Fruit fly (Drosophila melanogaster): ENCODE results near the gene CG9692.

Gene CG9692

dm6 chr3L:16695076-16695847 is 9.5 kb upstream of the CG9692 start:
- TF ChIP-seq EcR (GFP tag; optimal IDR thresholded peaks at IDR 0.05) (peak; percentile 61), D1 (tag; optimal IDR thresholded peaks at IDR 0.05) (no peak)

DNA sequence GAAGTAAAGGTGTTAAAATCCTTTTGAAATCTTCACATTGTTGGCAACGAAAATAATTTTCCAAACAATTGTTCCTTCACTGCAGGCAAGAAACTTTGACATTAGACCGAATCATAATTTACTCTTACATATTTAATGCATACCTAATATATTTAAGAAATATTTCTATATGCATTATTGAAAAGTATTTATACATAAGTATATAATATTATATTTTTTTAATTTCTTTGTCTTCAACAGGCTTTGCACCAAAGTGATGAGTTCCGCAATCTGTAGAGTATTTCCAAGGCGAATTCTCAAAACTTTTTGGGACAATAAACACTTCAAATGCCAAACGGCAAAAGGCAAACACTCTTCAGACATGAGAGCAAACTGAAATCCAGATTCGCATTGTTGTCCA is 7.7 kb upstream of the CG9692 start:
- TF ChIP-seq CG8301 (tag; optimal IDR thresholded peaks at IDR 0.05) (peak; percentile 22), CG32121 (GFP tag; IDR thresholded peaks at IDR 0.05) (0 out of 2 replicates have a peak, but pooled peaks have one; percentile 39), CG10348 (GFP tag; IDR thresholded peaks at IDR 0.05) (no peak), CG13204 (GFP tag; optimal IDR thresholded peaks at IDR 0.05) (no peak), Ets98B (GFP tag; IDR thresholded peaks at IDR 0.05) (peak; percentile 40; the same call in 1 of the 2 replicates), Pif1A (GFP tag; optimal IDR thresholded peaks at IDR 0.05) (no peak), CG4496 (GFP tag; IDR thresholded peaks at IDR 0.05) (peak; percentile 23; the same call in 1 of the 3 replicates), CG17806 (tag; optimal IDR thresholded peaks at IDR 0.05) (peak; percentile 6), CG14655 (GFP tag; optimal IDR thresholded peaks at IDR 0.05) (peak; percentile 35), fd96Ca (GFP tag; IDR thresholded peaks at IDR 0.05) (0 out of 3 replicates have a peak, but pooled peaks have one; percentile 28), CG8159 (tag; optimal IDR thresholded peaks at IDR 0.05) (peak; percentile 5)

dm6 chr3L:16698089-16698488 is 6.7 kb upstream of the CG9692 start:
- TF ChIP-seq Pif1A (GFP tag; optimal IDR thresholded peaks at IDR 0.05) (no peak), EcR (GFP tag; optimal IDR thresholded peaks at IDR 0.05) (peak; percentile 34), CG32121 (GFP tag; IDR thresholded peaks at IDR 0.05) (no peak), CG8301 (tag; optimal IDR thresholded peaks at IDR 0.05) (no peak), D1 (tag; optimal IDR thresholded peaks at IDR 0.05) (no peak), CG12605 (GFP tag; IDR thresholded peaks at IDR 0.05) (0 out of 2 replicates have a peak, but pooled peaks have one; percentile 23)

dm6 chr3L:16699292-16700026 is 5.3 kb upstream of the CG9692 start:
- no peak for TF ChIP-seq Snoo (tag; optimal IDR thresholded peaks at IDR 0.05)
- TF ChIP-seq CG10348 (GFP tag; IDR thresholded peaks at IDR 0.05): no peak
- no peak for TF ChIP-seq CG9948 (tag; optimal IDR thresholded peaks at IDR 0.05)
- TF ChIP-seq CG8159 (tag; optimal IDR thresholded peaks at IDR 0.05): no peak
- TF ChIP-seq CG13204 (GFP tag; optimal IDR thresholded peaks at IDR 0.05): no peak
- no peak for TF ChIP-seq CG14655 (GFP tag; optimal IDR thresholded peaks at IDR 0.05)
- no peak for TF ChIP-seq CG34367 (tag; optimal IDR thresholded peaks at IDR 0.05)
- TF ChIP-seq D1 (tag; optimal IDR thresholded peaks at IDR 0.05): no peak
- TF ChIP-seq CG4496 (GFP tag; IDR thresholded peaks at IDR 0.05): no peak
- no peak for TF ChIP-seq gl (tag; optimal IDR thresholded peaks at IDR 0.05)
- TF ChIP-seq Pif1A (GFP tag; optimal IDR thresholded peaks at IDR 0.05): no peak

DNA sequence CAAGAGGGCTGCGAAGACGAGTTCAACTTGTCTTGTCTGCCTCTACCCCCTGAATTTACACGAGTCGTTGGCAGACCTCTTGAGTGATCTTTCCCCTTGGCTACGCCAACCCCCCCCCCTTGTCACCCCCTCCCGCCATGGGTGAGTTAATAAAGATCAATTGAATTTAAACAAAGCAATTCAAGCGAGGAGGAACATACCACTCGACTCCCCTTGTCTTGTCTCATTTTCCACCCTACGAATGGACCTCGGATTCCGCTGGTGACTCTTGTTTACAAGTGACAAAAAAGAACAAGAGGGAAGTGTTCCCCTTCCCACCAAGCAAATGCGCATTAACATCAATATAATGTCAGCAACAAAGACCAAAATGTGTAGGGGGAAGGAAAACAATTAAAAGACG is 1.9 kb upstream of the CG9692 start:
- TF ChIP-seq fd96Ca (GFP tag; IDR thresholded peaks at IDR 0.05) (no peak), EcR (GFP tag; optimal IDR thresholded peaks at IDR 0.05) (peak; percentile 43), CG10348 (GFP tag; IDR thresholded peaks at IDR 0.05) (no peak), CG32121 (GFP tag; IDR thresholded peaks at IDR 0.05) (no peak), Pif1A (GFP tag; optimal IDR thresholded peaks at IDR 0.05) (no peak), gl (tag; optimal IDR thresholded peaks at IDR 0.05) (no peak)

- TF ChIP-seq CG32121 (GFP tag; IDR thresholded peaks at IDR 0.05) (no peak), CG17806 (tag; optimal IDR thresholded peaks at IDR 0.05) (no peak), CG4496 (GFP tag; IDR thresholded peaks at IDR 0.05) (no peak)
Observed at dm6 chr3L:16704251-16704650, 522 bp upstream of the CG9692 start.

DNA sequence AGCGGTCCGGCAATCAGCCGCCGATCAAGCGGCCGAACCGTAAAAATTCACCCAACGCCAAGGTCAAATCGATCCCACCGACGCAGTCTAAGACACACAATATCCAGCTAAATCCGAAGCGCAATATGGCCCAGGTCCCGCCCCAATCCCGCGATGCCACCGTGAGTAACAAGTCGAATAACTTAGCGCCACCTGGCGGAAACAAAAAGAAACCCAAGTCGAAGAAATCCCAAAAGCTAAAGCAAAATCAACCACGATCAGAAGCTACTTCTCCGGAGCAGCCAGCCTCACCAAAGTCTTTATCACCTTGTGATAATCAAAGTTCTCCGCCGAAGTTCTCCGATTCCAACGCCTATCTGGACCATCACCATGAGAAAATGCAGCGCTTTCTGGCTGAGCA is 857 bp downstream of the CG9692 start:
- TF ChIP-seq Pif1B (GFP tag; optimal IDR thresholded peaks at IDR 0.05): no peak
- TF ChIP-seq CG34367 (tag; optimal IDR thresholded peaks at IDR 0.05): no peak
- no peak for TF ChIP-seq Snoo (tag; optimal IDR thresholded peaks at IDR 0.05)
- TF ChIP-seq CG4496 (GFP tag; IDR thresholded peaks at IDR 0.05): no peak
- TF ChIP-seq Ets98B (GFP tag; IDR thresholded peaks at IDR 0.05): no peak
- no peak for TF ChIP-seq gl (tag; optimal IDR thresholded peaks at IDR 0.05)
- no peak for TF ChIP-seq rn (GFP tag; IDR thresholded peaks at IDR 0.05)
- TF ChIP-seq EcR (GFP tag; optimal IDR thresholded peaks at IDR 0.05): no peak
- no peak for TF ChIP-seq CG13204 (GFP tag; optimal IDR thresholded peaks at IDR 0.05)
- no peak for TF ChIP-seq CG15710 (tag; optimal IDR thresholded peaks at IDR 0.05)
- TF ChIP-seq CG8159 (tag; optimal IDR thresholded peaks at IDR 0.05): no peak
- TF ChIP-seq CG8301 (tag; optimal IDR thresholded peaks at IDR 0.05): no peak

Measured in whole organism, pupa.